Fruit fly (Drosophila melanogaster): ENCODE results near the gene Gapvd1.

The Gapvd1 gene

DNA sequence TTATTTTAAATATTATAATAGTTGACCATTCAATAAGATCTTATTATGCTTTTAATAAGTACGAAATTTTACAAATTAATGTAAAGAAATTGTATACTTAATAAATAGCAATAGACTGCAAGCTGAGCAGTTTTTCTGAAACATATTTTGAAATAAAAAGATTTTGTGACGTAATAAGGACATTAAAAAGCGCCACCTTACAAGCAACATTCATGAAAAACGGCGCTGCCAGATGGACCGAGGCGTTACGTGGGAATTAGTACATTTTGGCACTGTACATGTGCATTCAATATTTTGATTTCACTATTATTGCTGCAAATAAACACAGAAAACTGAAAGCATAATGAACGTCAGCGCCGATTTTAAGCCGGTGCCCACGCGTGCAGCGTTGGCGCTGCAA, 23.6 kb downstream of the Gapvd1 start, which contains the start of gene CG1738 (continued):
- TF ChIP-seq CG2678 (tag; optimal IDR thresholded peaks at IDR 0.05): peak; percentile 31
- peak; percentile 36 for TF ChIP-seq CG2120 (GFP tag; optimal IDR thresholded peaks at IDR 0.05)
- peak; percentile 37 for TF ChIP-seq CG10267 (tag; optimal IDR thresholded peaks at IDR 0.05)
- no peak for TF ChIP-seq CG4820 (GFP tag; optimal IDR thresholded peaks at IDR 0.05)
- TF ChIP-seq CG4854 (GFP tag; optimal IDR thresholded peaks at IDR 0.05): no peak
- TF ChIP-seq nmo (GFP tag; optimal IDR thresholded peaks at IDR 0.05): peak; percentile 15
- 0 out of 3 replicates have a peak, but pooled peaks have one; percentile 45 for TF ChIP-seq dysf (GFP tag; IDR thresholded peaks at IDR 0.05)
- no peak for TF ChIP-seq MTF-1 (GFP tag; optimal IDR thresholded peaks at IDR 0.05; ENCODE audit: borderline replicate concordance)
- peak; percentile 31; the same call in 1 of the 2 replicates for TF ChIP-seq NFAT (GFP tag; IDR thresholded peaks at IDR 0.05)
- TF ChIP-seq CG30431 (GFP tag; optimal IDR thresholded peaks at IDR 0.05): no peak
- peak; percentile 13 for TF ChIP-seq stwl (tag; optimal IDR thresholded peaks at IDR 0.05)
- TF ChIP-seq HHEX (GFP tag; optimal IDR thresholded peaks at IDR 0.05): no peak
- no peak for TF ChIP-seq al (GFP tag; IDR thresholded peaks at IDR 0.05)
- TF ChIP-seq Med (GFP tag): peak; percentile 79
- TF ChIP-seq E2f2 (GFP tag; IDR thresholded peaks at IDR 0.05): peak; percentile 25; the same call in 1 of the 2 replicates
- TF ChIP-seq CG1603 (tag; optimal IDR thresholded peaks at IDR 0.05): peak; percentile 20
- peak; percentile 15 for TF ChIP-seq Meics (GFP tag; optimal IDR thresholded peaks at IDR 0.05)
- TF ChIP-seq CG15514 (GFP tag; optimal IDR thresholded peaks at IDR 0.05): peak; percentile 31
- no peak for TF ChIP-seq abd-A (tag; optimal IDR thresholded peaks at IDR 0.05)
- TF ChIP-seq CG8924 (tag; optimal IDR thresholded peaks at IDR 0.05): peak; percentile 5
- peak; percentile 14 for TF ChIP-seq CG17829 (tag; optimal IDR thresholded peaks at IDR 0.05)
- peak; percentile 31 for TF ChIP-seq MESR4 (GFP tag; optimal IDR thresholded peaks at IDR 0.05)
- TF ChIP-seq danr (GFP tag; IDR thresholded peaks at IDR 0.05): no peak
- 0 out of 2 replicates have a peak, but pooled peaks have one; percentile 22 for TF ChIP-seq CG31441 (GFP tag; IDR thresholded peaks at IDR 0.05)
- peak; percentile 40 for TF ChIP-seq trem (tag; optimal IDR thresholded peaks at IDR 0.05)
- peak; percentile 1 to 5 for TF ChIP-seq dpn (GFP tag; optimal IDR thresholded peaks at IDR 0.05)
- peak; percentile 100 for TF ChIP-seq CG6689 (GFP tag; IDR thresholded peaks at IDR 0.05)
- TF ChIP-seq CG18262 (tag; optimal IDR thresholded peaks at IDR 0.05): peak; percentile 11
- no peak for TF ChIP-seq CG13624 (GFP tag; optimal IDR thresholded peaks at IDR 0.05)
- TF ChIP-seq CG3847 (GFP tag; IDR thresholded peaks at IDR 0.05): peak; percentile 65
- TF ChIP-seq CG13296 (GFP tag; optimal IDR thresholded peaks at IDR 0.05): peak; percentile 1
- no peak for TF ChIP-seq CG11696 (GFP tag; IDR thresholded peaks at IDR 0.05)
- no peak for TF ChIP-seq CG8281 (tag; optimal IDR thresholded peaks at IDR 0.05)
- 0 out of 3 replicates have a peak, but pooled peaks have one; percentile 32 for TF ChIP-seq Dbx (GFP tag; IDR thresholded peaks at IDR 0.05)
- no peak for TF ChIP-seq CG32532 (GFP tag; IDR thresholded peaks at IDR 0.05)
- TF ChIP-seq CG11398 (GFP tag; optimal IDR thresholded peaks at IDR 0.05): no peak
- TF ChIP-seq scrt (GFP tag; optimal IDR thresholded peaks at IDR 0.05): peak; percentile 5
- TF ChIP-seq CG16815 (GFP tag; optimal IDR thresholded peaks at IDR 0.05): no peak
- TF ChIP-seq Myb (GFP tag; optimal IDR thresholded peaks at IDR 0.05): no peak
- no peak for TF ChIP-seq ab (GFP tag; optimal IDR thresholded peaks at IDR 0.05)
- peak; percentile 60 for TF ChIP-seq dm (GFP tag; optimal IDR thresholded peaks at IDR 0.05)
- TF ChIP-seq Hsf (GFP tag; optimal IDR thresholded peaks at IDR 0.05): peak; percentile 16
- peak; percentile 10 for TF ChIP-seq CG13424 (tag; optimal IDR thresholded peaks at IDR 0.05)
- peak; percentile 30 for TF ChIP-seq CG15269 (tag; optimal IDR thresholded peaks at IDR 0.05)
- TF ChIP-seq CG4424 (GFP tag; optimal IDR thresholded peaks at IDR 0.05): peak; percentile 20
- peak; percentile 56 for TF ChIP-seq Rfx (GFP tag; IDR thresholded peaks at IDR 0.05)
- peak; percentile 41 for TF ChIP-seq Xbp1 (GFP tag; optimal IDR thresholded peaks at IDR 0.05)
- no peak for TF ChIP-seq Dad (GFP tag; optimal IDR thresholded peaks at IDR 0.05)
- no peak for TF ChIP-seq CG12071 (GFP tag; optimal IDR thresholded peaks at IDR 0.05)
- no peak for TF ChIP-seq cas (GFP tag; IDR thresholded peaks at IDR 0.05)
- TF ChIP-seq BEAF-32 (GFP tag; optimal IDR thresholded peaks at IDR 0.05): peak; percentile 8

Measured in whole organism, embryonic.